Worm (Caenorhabditis elegans) whole organism, early embryonic: ENCODE measurements around the gene cdo-1.

ENCODE experiments used
- F13C5.2 ChIP-seq: sonication (generic microtip); optimal IDR thresholded peaks from 2 replicates; lab custom pipeline; 2017; ENCODE audit warnings: mild to moderate bottlenecking, missing genetic modification characterization, inconsistent platforms, missing compliant biosample characterization
- aly-1 ChIP-seq: sonication (generic microtip); optimal IDR thresholded peaks from 2 replicates; lab custom pipeline; 2016; ENCODE audit warnings: missing genetic modification characterization, missing compliant biosample characterization
- ama-1 ChIP-seq: fragments of 150-350 bp; optimal IDR thresholded peaks from 2 replicates; lab custom pipeline; 2014
- ceh-36 ChIP-seq: sonication (generic microtip); optimal IDR thresholded peaks from 2 replicates; lab custom pipeline; 2016; ENCODE audit warnings: missing genetic modification characterization, inconsistent platforms, missing compliant biosample characterization
- ets-7 ChIP-seq: sonication (generic microtip); optimal IDR thresholded peaks from 2 replicates; lab custom pipeline; 2016; ENCODE audit warnings: missing genotype, missing genetic modification characterization, missing compliant biosample characterization
- flt-1 ChIP-seq: fragments of 200-800 bp; sonication (Bioruptor generic); IDR thresholded peaks from 2 replicates; pipeline ENCODE4 v1.3.6; 2022; ENCODE audit warnings: missing genetic modification characterization, missing compliant biosample characterization
- hmbx-1 ChIP-seq: sonication (generic microtip); optimal IDR thresholded peaks from 2 replicates; lab custom pipeline; 2016; ENCODE audit warnings: mild to moderate bottlenecking, missing genetic modification characterization, missing compliant biosample characterization
- hmg-4 ChIP-seq: fragments of 200-800 bp; sonication (Bioruptor generic); optimal IDR thresholded peaks from 2 replicates; lab custom pipeline; 2018; ENCODE audit warnings: mild to moderate bottlenecking, missing genetic modification characterization, missing compliant biosample characterization
- hnd-1 ChIP-seq: sonication (generic microtip); optimal IDR thresholded peaks from 2 replicates; lab custom pipeline; 2016; ENCODE audit warnings: missing genetic modification characterization, missing compliant biosample characterization
- pes-1 ChIP-seq: fragments of 200-800 bp; sonication (Bioruptor generic); IDR thresholded peaks from 2 replicates; pipeline ENCODE4 v1.3.6; 2022; ENCODE audit warnings: missing genetic modification reagents, missing genetic modification characterization, missing compliant biosample characterization
- scrt-1 ChIP-seq: fragments of 200-800 bp; sonication (Bioruptor generic); IDR thresholded peaks from 2 replicates; pipeline ENCODE4 v1.3.6; 2022; ENCODE audit warnings: missing genetic modification characterization, missing compliant biosample characterization
- tbx-37 ChIP-seq: fragments of 200-800 bp; sonication (Bioruptor generic); conservative IDR thresholded peaks from 2 replicates; pipeline ENCODE4 v1.3.6; 2022; ENCODE audit warnings: missing genetic modification reagents, missing genetic modification characterization, missing compliant biosample characterization
- tra-4 ChIP-seq: sonication (generic microtip); optimal IDR thresholded peaks from 2 replicates; lab custom pipeline; 2017; ENCODE audit warnings: missing genetic modification characterization, missing compliant biosample characterization

- TF ChIP-seq tbx-37 (no peak), ama-1 (lab: Kevin White, UChicago) (no peak), hmbx-1 (tag; lab: Kevin White, UChicago) (no peak), flt-1 (GFP tag; lab: Robert Waterston, UW) (no peak), ets-7 (no peak), pes-1 (no peak), F13C5.2 (tag; lab: Kevin White, UChicago) (no peak), hmg-4 (GFP tag; lab: Kevin White, UChicago) (no peak), ceh-36 (tag; lab: Kevin White, UChicago) (no peak), hnd-1 (tag; lab: Kevin White, UChicago) (no peak), tra-4 (tag; lab: Kevin White, UChicago) (no peak), scrt-1 (GFP tag; lab: Robert Waterston, UW) (no peak), aly-1 (tag; lab: Kevin White, UChicago) (no peak)
Measured at ce11 chrX:851421-851820, 12.0 kb downstream of the cdo-1 start, which contains the start of gene igcm-1.
